Worm (Caenorhabditis elegans) whole organism, L4 larva: ENCODE measurements around the gene Y50D7A.8.

Experiments
- F10B5.3 ChIP-seq: sonication (generic microtip); optimal IDR thresholded peaks from 2 replicates; lab custom pipeline; 2016; ENCODE audit warnings: mild to moderate bottlenecking, missing genetic modification characterization, missing compliant biosample characterization
- R02D3.7 ChIP-seq: fragments of 150-350 bp; sonication (generic microtip); optimal IDR thresholded peaks from 3 replicates; lab custom pipeline; 2014; ENCODE audit warnings: missing biosample characterization, missing genetic modification characterization
- T26A8.4 ChIP-seq: fragments of 200-800 bp; sonication (Bioruptor generic); IDR thresholded peaks from 2 replicates; pipeline ENCODE4 v1.3.6; 2022; ENCODE audit warnings: missing genetic modification characterization, missing compliant biosample characterization
- Y105C5A.15 ChIP-seq: fragments of 200-800 bp; sonication (Bioruptor generic); IDR thresholded peaks from 2 replicates; pipeline ENCODE4 v1.3.6; 2022; ENCODE audit warnings: missing genetic modification characterization, missing compliant biosample characterization
- Y48G9A.11 ChIP-seq: fragments of 200-800 bp; sonication (Bioruptor generic); IDR thresholded peaks from 2 replicates; pipeline ENCODE4 v1.3.6; 2022; ENCODE audit warnings: missing genetic modification reagents, missing genetic modification characterization, missing compliant biosample characterization
- Y5F2A.4 ChIP-seq: fragments of 200-800 bp; sonication (Bioruptor generic); optimal IDR thresholded peaks from 2 replicates; lab custom pipeline; 2018; ENCODE audit warnings: mild to moderate bottlenecking, missing genetic modification characterization, missing compliant biosample characterization
- Y75B8A.6 ChIP-seq: fragments of 200-800 bp; sonication (Bioruptor generic); IDR thresholded peaks from 2 replicates; pipeline ENCODE4 v1.3.6; 2022; ENCODE audit warnings: missing genetic modification reagents, missing genetic modification characterization, missing compliant biosample characterization
- aha-1 ChIP-seq: fragments of 150-350 bp; peaks from one replicate; lab custom pipeline; 2014; ENCODE audit warnings: missing biosample characterization, missing genetic modification characterization
- ceh-28 ChIP-seq: fragments of 150-350 bp; optimal IDR thresholded peaks from 2 replicates; lab custom pipeline; 2014; ENCODE audit warnings: missing biosample characterization, missing genetic modification reagents, missing genetic modification characterization
- ceh-62 ChIP-seq: sonication (generic microtip); optimal IDR thresholded peaks from 2 replicates; lab custom pipeline; 2017; ENCODE audit warnings: missing biosample characterization, missing genetic modification characterization
- ces-1 ChIP-seq: fragments of 150-350 bp; sonication (generic microtip); optimal IDR thresholded peaks from 4 replicates; lab custom pipeline; 2014; ENCODE audit warnings: missing biosample characterization, missing genetic modification reagents, missing genetic modification characterization
- daf-16 ChIP-seq, 3 experiments: sonication (generic microtip); optimal IDR thresholded peaks; 2 replicates each; lab custom pipeline; 2016 to 2017; ENCODE audit warnings: missing genetic modification characterization in 3 of 3, missing genetic modification reagents in 3 of 3, mild to moderate bottlenecking in 2 of 3, missing compliant biosample characterization in 2 of 3, missing biosample characterization in 1 of 3, moderate library complexity in 1 of 3
- daf-19 ChIP-seq: fragments of 200-800 bp; sonication (Bioruptor generic); conservative IDR thresholded peaks from 2 replicates; pipeline ENCODE4 v1.3.6; 2022; ENCODE audit warnings: missing genetic modification characterization, missing compliant biosample characterization
- dmd-8 ChIP-seq: fragments of 200-800 bp; sonication (Bioruptor generic); IDR thresholded peaks from 2 replicates; pipeline ENCODE4 v1.3.6; 2022; ENCODE audit warnings: missing genetic modification characterization, missing compliant biosample characterization
- dpl-1 ChIP-seq: fragments of 150-350 bp; optimal IDR thresholded peaks from 2 replicates; lab custom pipeline; 2014; ENCODE audit warnings: missing biosample characterization, missing genetic modification reagents, missing genetic modification characterization
- egl-43 ChIP-seq: fragments of 200-800 bp; sonication (Bioruptor generic); IDR thresholded peaks from 2 replicates; pipeline ENCODE4 v1.3.6; 2022; ENCODE audit warnings: missing genetic modification reagents, missing genetic modification characterization, missing compliant biosample characterization
- fkh-10 ChIP-seq: fragments of 150-350 bp; optimal IDR thresholded peaks from 2 replicates; lab custom pipeline; 2014; ENCODE audit warnings: missing biosample characterization, missing genetic modification reagents, missing genetic modification characterization
- gei-8 ChIP-seq: fragments of 200-800 bp; sonication (Bioruptor generic); optimal IDR thresholded peaks from 2 replicates; lab custom pipeline; 2018; ENCODE audit warnings: mild to moderate bottlenecking, missing genetic modification characterization, missing compliant biosample characterization
- hlh-11 ChIP-seq: fragments of 200-800 bp; sonication (Bioruptor generic); optimal IDR thresholded peaks from 2 replicates; lab custom pipeline; 2018; ENCODE audit warnings: mild to moderate bottlenecking, missing genetic modification characterization, missing compliant biosample characterization
- hmg-1.1 ChIP-seq: fragments of 200-800 bp; sonication (Bioruptor generic); IDR thresholded peaks from 2 replicates; pipeline ENCODE4 v1.3.6; 2022; ENCODE audit warnings: missing genetic modification reagents, missing genetic modification characterization, missing compliant biosample characterization
- jun-1 ChIP-seq: fragments of 150-350 bp; optimal IDR thresholded peaks from 2 replicates; lab custom pipeline; 2014; ENCODE audit warnings: missing biosample characterization, missing genetic modification reagents, missing genetic modification characterization
- lim-7 ChIP-seq: fragments of 200-800 bp; sonication (Bioruptor generic); IDR thresholded peaks from 2 replicates; pipeline ENCODE4 v1.3.6; 2022; ENCODE audit warnings: missing genetic modification characterization, missing compliant biosample characterization
- lin-1 ChIP-seq: fragments of 200-800 bp; sonication (Bioruptor generic); IDR thresholded peaks from 2 replicates; pipeline ENCODE4 v1.3.6; 2022; ENCODE audit warnings: missing genetic modification reagents, missing genetic modification characterization, missing compliant biosample characterization
- mdl-1 ChIP-seq, 2 experiments: fragments of 150-350 bp in 1 of 2; sonication (generic microtip) in 1 of 2; optimal IDR thresholded peaks; 2 replicates each; lab custom pipeline; 2014 to 2017; ENCODE audit warnings: missing biosample characterization in 2 of 2, missing genetic modification characterization in 2 of 2
- mep-1 ChIP-seq: fragments of 150-350 bp; sonication (generic microtip); optimal IDR thresholded peaks from 3 replicates; lab custom pipeline; 2014; ENCODE audit warnings: missing biosample characterization, missing genetic modification characterization
- mxl-3 ChIP-seq: fragments of 200-800 bp; sonication (Bioruptor generic); optimal IDR thresholded peaks from 2 replicates; lab custom pipeline; 2018; ENCODE audit warnings: mild to moderate bottlenecking, missing genetic modification characterization, missing compliant biosample characterization
- nhr-102 ChIP-seq: sonication (generic microtip); optimal IDR thresholded peaks from 2 replicates; lab custom pipeline; 2016; ENCODE audit warnings: mild to moderate bottlenecking, missing genetic modification characterization, moderate library complexity, missing compliant biosample characterization
- nhr-111 ChIP-seq: fragments of 200-800 bp; sonication (Bioruptor generic); optimal IDR thresholded peaks from 2 replicates; lab custom pipeline; 2018; ENCODE audit warnings: mild to moderate bottlenecking, missing genetic modification characterization, missing compliant biosample characterization
- nhr-28 ChIP-seq: fragments of 150-350 bp; optimal IDR thresholded peaks from 2 replicates; lab custom pipeline; 2014; ENCODE audit warnings: missing biosample characterization, missing genetic modification characterization
- nhr-41 ChIP-seq: fragments of 200-800 bp; sonication (Bioruptor generic); IDR thresholded peaks from 2 replicates; pipeline ENCODE4 v1.3.6; 2022; ENCODE audit warnings: missing genetic modification reagents, missing genetic modification characterization, missing compliant biosample characterization
- nhr-6 ChIP-seq: fragments of 150-350 bp; optimal IDR thresholded peaks from 2 replicates; lab custom pipeline; 2014; ENCODE audit warnings: missing biosample characterization, missing genetic modification characterization
- nhr-76 ChIP-seq: fragments of 150-350 bp; optimal IDR thresholded peaks from 2 replicates; lab custom pipeline; 2014; ENCODE audit warnings: missing biosample characterization, missing genetic modification characterization
- pha-4 ChIP-seq, 2 experiments: fragments of 150-350 bp in 1 of 2; fragments of 200-800 bp in 1 of 2; sonication (Bioruptor generic) in 1 of 2; IDR thresholded peaks in 1 of 2; optimal IDR thresholded peaks in 1 of 2; 2 replicates each; pipeline versions ENCODE4 v1.3.6 to Lab custom; 2014 to 2022; ENCODE audit warnings: missing genetic modification characterization in 2 of 2, missing genetic modification reagents in 2 of 2, missing biosample characterization in 1 of 2, missing compliant biosample characterization in 1 of 2
- php-3 ChIP-seq: fragments of 200-800 bp; sonication (Bioruptor generic); IDR thresholded peaks from 2 replicates; pipeline ENCODE4 v1.3.6; 2022; ENCODE audit warnings: missing genetic modification reagents, missing genetic modification characterization, missing compliant biosample characterization
- saeg-2 ChIP-seq: fragments of 200-800 bp; sonication (Bioruptor generic); IDR thresholded peaks from 2 replicates; pipeline ENCODE4 v1.3.6; 2022; ENCODE audit warnings: missing genetic modification reagents, missing genetic modification characterization, missing compliant biosample characterization
- set-16 ChIP-seq: fragments of 200-800 bp; sonication (Bioruptor generic); IDR thresholded peaks from 2 replicates; pipeline ENCODE4 v1.3.6; 2022; ENCODE audit warnings: missing genetic modification reagents, missing genetic modification characterization, missing compliant biosample characterization
- snpc-4 ChIP-seq: fragments of 150-350 bp; optimal IDR thresholded peaks from 2 replicates; lab custom pipeline; 2014; ENCODE audit warnings: missing biosample characterization, missing genetic modification characterization
- spr-1 ChIP-seq: sonication (generic microtip); optimal IDR thresholded peaks from 2 replicates; lab custom pipeline; 2016; ENCODE audit warnings: mild to moderate bottlenecking, missing genetic modification characterization, missing compliant biosample characterization
- unc-39 ChIP-seq: sonication (generic microtip); optimal IDR thresholded peaks from 2 replicates; lab custom pipeline; 2017; ENCODE audit warnings: missing biosample characterization, missing genetic modification characterization
- zfp-3 ChIP-seq: fragments of 200-800 bp; sonication (Bioruptor generic); conservative IDR thresholded peaks from 2 replicates; pipeline ENCODE4 v1.3.6; 2022; ENCODE audit warnings: missing genetic modification reagents, missing genetic modification characterization, missing compliant biosample characterization
- zip-11 ChIP-seq: fragments of 200-800 bp; sonication (Bioruptor generic); IDR thresholded peaks from 2 replicates; pipeline ENCODE4 v1.3.6; 2022; ENCODE audit warnings: missing genetic modification characterization, missing compliant biosample characterization

Gene Y50D7A.8

DNA sequence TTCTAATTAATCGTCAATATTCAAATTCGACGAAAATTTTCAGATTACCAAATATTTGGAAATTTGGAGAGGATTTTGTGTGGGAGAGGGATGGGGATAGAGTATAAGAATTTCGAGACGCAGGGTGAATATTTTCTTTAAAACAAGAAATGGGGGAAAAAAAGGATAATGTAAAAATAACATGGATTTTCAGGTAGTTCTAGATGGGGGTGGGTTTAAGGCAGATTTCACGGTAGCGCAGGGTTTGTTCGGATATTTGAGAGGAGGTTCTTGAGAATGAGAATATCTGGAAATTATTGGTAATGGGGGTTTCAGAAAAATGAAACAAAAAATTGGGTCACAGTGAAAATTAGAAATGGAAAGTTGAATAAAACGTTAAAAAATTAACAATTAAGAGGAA lies 1.3 kb upstream of the Y50D7A.8 start (continued):
- TF ChIP-seq gei-8 (GFP tag; lab: Kevin White, UChicago) (no peak), hmg-1.1 (GFP tag; lab: Robert Waterston, UW) (no peak), nhr-102 (tag; lab: Kevin White, UChicago) (no peak), saeg-2 (GFP tag; lab: Robert Waterston, UW) (no peak), daf-16 (GFP tag; optimal IDR thresholded peaks at IDR 0.05; lab: Kevin White, UChicago) (peak in 1 of 2 experiments; percentile 9), daf-16 (tag; optimal IDR thresholded peaks at IDR 0.05; lab: Kevin White, UChicago) (no peak), jun-1 (tag; lab: Kevin White, UChicago) (no peak), Y5F2A.4 (GFP tag; lab: Kevin White, UChicago) (no peak), pha-4 (GFP tag; IDR thresholded peaks at IDR 0.05; lab: Robert Waterston, UW) (no peak), pha-4 (tag; optimal IDR thresholded peaks at IDR 0.05; lab: Kevin White, UChicago) (no peak), dpl-1 (no peak), snpc-4 (no peak), mxl-3 (no peak), nhr-111 (no peak), dmd-8 (GFP tag; lab: Robert Waterston, UW) (no peak), nhr-28 (tag; lab: Kevin White, UChicago) (no peak), Y75B8A.6 (GFP tag; lab: Robert Waterston, UW) (no peak), nhr-6 (tag; lab: Kevin White, UChicago) (no peak), aha-1 (tag; lab: Kevin White, UChicago) (peak; percentile 87), set-16 (GFP tag; lab: Robert Waterston, UW) (no peak), T26A8.4 (GFP tag; lab: Robert Waterston, UW) (peak; percentile 21; the same call in 1 of the 2 replicates), ceh-62 (tag; lab: Kevin White, UChicago) (no peak), mdl-1 (tag; optimal IDR thresholded peaks at IDR 0.05; lab: Kevin White, UChicago) (no peak), F10B5.3 (tag; lab: Kevin White, UChicago) (no peak), daf-19 (GFP tag; lab: Robert Waterston, UW) (no peak), lin-1 (peak; percentile 29; the same call in 1 of the 2 replicates), Y105C5A.15 (GFP tag; lab: Robert Waterston, UW) (no peak), fkh-10 (GFP tag; lab: Kevin White, UChicago) (no peak), zip-11 (0 out of 2 replicates have a peak, but pooled peaks have one; percentile 61), spr-1 (tag; lab: Kevin White, UChicago) (peak; percentile 33), nhr-76 (no peak), unc-39 (tag; lab: Kevin White, UChicago) (no peak), php-3 (0 out of 2 replicates have a peak, but pooled peaks have one; percentile 11), Y48G9A.11 (no peak), R02D3.7 (no peak), lim-7 (GFP tag; lab: Robert Waterston, UW) (peak; percentile 54; the same call in 1 of the 2 replicates), hlh-11 (tag; lab: Kevin White, UChicago) (peak; percentile 24), ceh-28 (no peak), nhr-41 (GFP tag; lab: Robert Waterston, UW) (no peak), egl-43 (GFP tag; lab: Robert Waterston, UW) (no peak), mep-1 (tag; lab: Kevin White, UChicago) (peak; percentile 67), ces-1 (GFP tag; lab: Kevin White, UChicago) (no peak), zfp-3 (GFP tag; lab: Robert Waterston, UW) (peak; percentile 22; the same call in 1 of the 2 replicates)
